Fruit fly (Drosophila melanogaster) whole organism, wandering third instar larva: Measurements from ENCODE around the gene CG14650.

ENCODE experiments used
- br ChIP-seq: fragments of 200-800 bp; sonication (Bioruptor generic); optimal IDR thresholded peaks from 2 replicates; lab custom pipeline; 2016; ENCODE audit warnings: missing biosample characterization, missing genetic modification characterization
- ey ChIP-seq: fragments of 200-800 bp; sonication (Bioruptor generic); optimal IDR thresholded peaks from 2 replicates; lab custom pipeline; 2016; ENCODE audit warnings: missing biosample characterization, missing genetic modification characterization
- rgr ChIP-seq: fragments of 200-800 bp; sonication (Bioruptor generic); optimal IDR thresholded peaks from 3 replicates; lab custom pipeline; 2016; ENCODE audit warnings: missing biosample characterization, mild to moderate bottlenecking, missing genetic modification characterization

DNA sequence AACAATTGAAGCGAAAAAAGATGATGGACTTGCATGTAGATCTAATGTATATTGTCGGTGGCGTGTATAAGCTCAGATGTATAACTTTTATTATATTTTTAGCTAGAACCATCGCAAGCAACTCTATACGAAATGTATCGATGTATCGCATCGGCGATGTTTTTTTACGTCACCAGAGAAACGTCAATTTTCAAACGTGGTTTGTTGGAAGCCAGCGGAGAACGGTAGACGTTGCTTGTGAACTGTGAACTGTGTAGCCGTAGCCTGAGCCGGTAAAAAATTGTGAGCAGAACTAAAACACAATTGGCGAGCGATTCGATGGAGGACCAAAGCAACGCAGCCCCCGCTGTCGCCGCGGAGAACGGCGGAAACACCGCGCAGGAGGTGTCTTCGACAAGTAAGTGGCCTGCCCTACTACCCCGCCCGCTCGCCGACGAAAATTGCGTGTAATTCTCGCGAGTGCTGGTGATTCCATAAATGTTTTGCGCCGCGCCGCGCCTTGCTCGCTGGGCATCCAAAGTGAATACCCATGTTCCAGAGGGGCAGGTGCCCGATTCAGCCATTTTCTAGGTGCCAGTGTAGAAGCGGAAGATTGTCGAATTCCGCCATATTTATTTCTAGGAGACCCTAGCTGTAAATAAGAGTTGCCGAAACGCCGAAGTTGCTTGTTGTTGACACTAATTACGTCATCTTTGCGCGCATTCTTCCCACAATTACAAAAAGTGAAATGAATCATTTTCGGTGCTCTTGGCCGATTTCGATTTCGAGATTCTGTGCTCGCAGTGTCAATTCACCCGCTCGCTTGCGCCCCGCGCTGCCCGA lies 34.1 kb upstream of the CG14650 start, which contains the start of gene lost:
- TF ChIP-seq rgr (GFP tag; lab: Kevin White, UChicago) (peak; percentile 43), ey (no peak), br (no peak)
